Worm (Caenorhabditis elegans) whole organism, L3 larva: ENCODE data around the gene Y75B12B.11.

Source experiments
- nhr-43 ChIP-seq: sonication (generic microtip); optimal IDR thresholded peaks from 2 replicates; lab custom pipeline; 2016; ENCODE audit warnings: mild to moderate bottlenecking, missing genetic modification characterization, missing compliant biosample characterization; ENCODE audit not compliant: poor library complexity, severe bottlenecking
- nhr-67 ChIP-seq: fragments of 150-350 bp; optimal IDR thresholded peaks from 2 replicates; lab custom pipeline; 2014; ENCODE audit warnings: missing biosample characterization, missing genetic modification characterization
- nhr-77 ChIP-seq: fragments of 150-350 bp; optimal IDR thresholded peaks from 2 replicates; lab custom pipeline; 2014; ENCODE audit warnings: missing biosample characterization, missing genetic modification characterization
- pqm-1 ChIP-seq: fragments of 150-350 bp; optimal IDR thresholded peaks from 2 replicates; lab custom pipeline; 2017; ENCODE audit warnings: missing biosample characterization, missing genetic modification characterization, inconsistent platforms

ce11 chrV:15190903-15191302 is at the start of gene Y75B12B.11:
- TF ChIP-seq nhr-43 (tag; lab: Kevin White, UChicago) (peak; percentile 75), nhr-77 (tag; lab: Kevin White, UChicago) (peak; percentile 34), nhr-67 (tag; lab: Kevin White, UChicago) (no peak), pqm-1 (tag; lab: Kevin White, UChicago) (peak; percentile 42)
